Fruit fly (Drosophila melanogaster) whole organism, wandering third instar larva: Measurements from ENCODE around the gene CG42813.
A peak's percentile ranks its signal among the peaks of the same experiment; 100 is the strongest.

ENCODE experiments used
- Abd-B ChIP-seq: fragments of >200 bp; optimal IDR thresholded peaks from 2 replicates; lab custom pipeline; 2017; ENCODE audit warnings: missing biosample characterization, missing genetic modification characterization
- CG32264 ChIP-seq: fragments of 200-800 bp; sonication (Bioruptor generic); optimal IDR thresholded peaks from 2 replicates; lab custom pipeline; 2016; ENCODE audit warnings: missing biosample characterization, missing genetic modification characterization
- CG9705 ChIP-seq: fragments of 200-800 bp; sonication (Bioruptor generic); optimal IDR thresholded peaks from 2 replicates; lab custom pipeline; 2018; ENCODE audit warnings: missing biosample characterization, mild to moderate bottlenecking, missing genetic modification characterization
- CrebA ChIP-seq: fragments of 200-800 bp; sonication (Bioruptor generic); optimal IDR thresholded peaks from 2 replicates; lab custom pipeline; 2016; ENCODE audit warnings: missing biosample characterization, mild to moderate bottlenecking, missing genetic modification characterization, borderline replicate concordance
- Dfd ChIP-seq: fragments of >200 bp; optimal IDR thresholded peaks from 2 replicates; lab custom pipeline; 2017; ENCODE audit warnings: missing biosample characterization, missing genetic modification characterization
- Dif ChIP-seq: fragments of 200-275, 200-300 bp; sonication (Bioruptor generic); optimal IDR thresholded peaks from 2 replicates; lab custom pipeline; 2018; ENCODE audit warnings: missing biosample characterization, missing genetic modification characterization; ENCODE audit not compliant: partially characterized antibody
- GATAd ChIP-seq: sonication (Bioruptor generic); optimal IDR thresholded peaks from 2 replicates; lab custom pipeline; 2016; ENCODE audit warnings: missing biosample characterization, missing genetic modification characterization
- HLH106 ChIP-seq: fragments of 200-800 bp; optimal IDR thresholded peaks from 3 replicates; lab custom pipeline; 2019; ENCODE audit warnings: missing biosample characterization, mild to moderate bottlenecking, missing genetic modification characterization, moderate library complexity
- Hr78 ChIP-seq: fragments of >200 bp; optimal IDR thresholded peaks from 2 replicates; lab custom pipeline; 2017; ENCODE audit warnings: missing biosample characterization, missing genetic modification characterization
- Hr83 ChIP-seq: fragments of 200-300 bp; sonication (Bioruptor generic); optimal IDR thresholded peaks from 2 replicates; lab custom pipeline; 2016; ENCODE audit warnings: missing biosample characterization, mild to moderate bottlenecking, missing genetic modification characterization, moderate library complexity; ENCODE audit not compliant: poor library complexity, severe bottlenecking
- Jra ChIP-seq: sonication (Bioruptor generic); optimal IDR thresholded peaks from 2 replicates; lab custom pipeline; 2016; ENCODE audit warnings: missing biosample characterization, missing genetic modification characterization
- Mio ChIP-seq: sonication (Bioruptor generic); optimal IDR thresholded peaks from 2 replicates; lab custom pipeline; 2016; ENCODE audit warnings: missing biosample characterization, missing genetic modification characterization
- Myc ChIP-seq: fragments of >200 bp; optimal IDR thresholded peaks from 2 replicates; lab custom pipeline; 2017
- N ChIP-seq: fragments of >200 bp; optimal IDR thresholded peaks from 2 replicates; lab custom pipeline; 2018; ENCODE audit warnings: missing biosample characterization, missing external identifiers, missing genetic modification characterization
- OdsH ChIP-seq: fragments of 200-800 bp; sonication (Bioruptor generic); optimal IDR thresholded peaks from 2 replicates; lab custom pipeline; 2016; ENCODE audit warnings: missing biosample characterization, mild to moderate bottlenecking, missing genetic modification characterization
- Rel ChIP-seq, 2 experiments: fragments of 200-800 bp; sonication (Bioruptor generic) in 1 of 2; optimal IDR thresholded peaks; 2 replicates in 1 of 2; 3 replicates in 1 of 2; lab custom pipeline; 2016 to 2019; ENCODE audit warnings: mild to moderate bottlenecking in 2 of 2, missing biosample characterization in 2 of 2, missing genetic modification characterization in 2 of 2, moderate library complexity in 1 of 2
- Sp1 ChIP-seq: fragments of 200-800 bp; sonication (Bioruptor generic); optimal IDR thresholded peaks from 3 replicates; lab custom pipeline; 2019; ENCODE audit warnings: missing biosample characterization, mild to moderate bottlenecking, missing genetic modification characterization, moderate library complexity
- br ChIP-seq: fragments of 200-800 bp; sonication (Bioruptor generic); optimal IDR thresholded peaks from 2 replicates; lab custom pipeline; 2016; ENCODE audit warnings: missing biosample characterization, missing genetic modification characterization
- brk ChIP-seq: fragments of 200-800 bp; sonication (Bioruptor generic); optimal IDR thresholded peaks from 2 replicates; lab custom pipeline; 2016; ENCODE audit warnings: missing biosample characterization, mild to moderate bottlenecking, missing genetic modification characterization
- dl ChIP-seq, 2 experiments: fragments of 175-275, 200-275 bp in 1 of 2; fragments of 200-275 bp in 1 of 2; sonication (Bioruptor generic); optimal IDR thresholded peaks; lab custom pipeline; 2018; ENCODE audit warnings: mild to moderate bottlenecking in 2 of 2, missing biosample characterization in 2 of 2, missing genetic modification characterization in 2 of 2, moderate library complexity in 2 of 2; ENCODE audit not compliant: partially characterized antibody in 2 of 2, insufficient read depth in 1 of 2
- dmrt93B ChIP-seq: fragments of 200-800 bp; sonication (Bioruptor generic); optimal IDR thresholded peaks from 2 replicates; lab custom pipeline; 2018; ENCODE audit warnings: missing biosample characterization, mild to moderate bottlenecking, missing genetic modification characterization
- dsf ChIP-seq: sonication (Bioruptor generic); optimal IDR thresholded peaks from 2 replicates; lab custom pipeline; 2016; ENCODE audit warnings: missing biosample characterization, missing genetic modification characterization, borderline replicate concordance
- ey ChIP-seq: fragments of 200-800 bp; sonication (Bioruptor generic); optimal IDR thresholded peaks from 2 replicates; lab custom pipeline; 2016; ENCODE audit warnings: missing biosample characterization, missing genetic modification characterization
- foxo ChIP-seq, 2 experiments: fragments of 200-800 bp; sonication (Bioruptor generic); optimal IDR thresholded peaks; 2 replicates in 1 of 2; 3 replicates in 1 of 2; lab custom pipeline; 2016 to 2017; ENCODE audit warnings: missing biosample characterization in 2 of 2, missing genetic modification characterization in 2 of 2
- h ChIP-seq: fragments of 200-800 bp; sonication (Bioruptor generic); optimal IDR thresholded peaks from 3 replicates; lab custom pipeline; 2016; ENCODE audit warnings: missing biosample characterization, mild to moderate bottlenecking, missing genetic modification characterization
- jim ChIP-seq: fragments of 175-275, 200-325 bp; sonication (Bioruptor generic); optimal IDR thresholded peaks from 2 replicates; lab custom pipeline; 2016; ENCODE audit warnings: missing biosample characterization, mild to moderate bottlenecking, missing genetic modification characterization
- lola ChIP-seq: fragments of >200 bp; optimal IDR thresholded peaks from 2 replicates; lab custom pipeline; 2017; ENCODE audit warnings: missing biosample characterization, missing genetic modification characterization
- pan ChIP-seq: fragments of >200 bp; optimal IDR thresholded peaks from 2 replicates; lab custom pipeline; 2017
- psq ChIP-seq: fragments of 200-800 bp; sonication (Bioruptor generic); optimal IDR thresholded peaks from 3 replicates; lab custom pipeline; 2017; ENCODE audit warnings: missing biosample characterization, mild to moderate bottlenecking, missing genetic modification characterization, moderate library complexity
- rgr ChIP-seq: fragments of 200-800 bp; sonication (Bioruptor generic); optimal IDR thresholded peaks from 3 replicates; lab custom pipeline; 2016; ENCODE audit warnings: missing biosample characterization, mild to moderate bottlenecking, missing genetic modification characterization
- sage ChIP-seq: fragments of 200-800 bp; sonication (Bioruptor generic); optimal IDR thresholded peaks from 2 replicates; lab custom pipeline; 2016; ENCODE audit warnings: missing biosample characterization, mild to moderate bottlenecking, missing genetic modification characterization
- sv ChIP-seq: fragments of 200-800 bp; sonication (Bioruptor generic); optimal IDR thresholded peaks from 3 replicates; lab custom pipeline; 2016; ENCODE audit warnings: missing biosample characterization, missing genetic modification characterization
- tai ChIP-seq: sonication (Bioruptor generic); optimal IDR thresholded peaks from 2 replicates; lab custom pipeline; 2016; ENCODE audit warnings: missing biosample characterization, missing genetic modification characterization
- usp ChIP-seq: fragments of >200 bp; optimal IDR thresholded peaks from 2 replicates; lab custom pipeline; 2017; ENCODE audit warnings: missing biosample characterization, missing genetic modification characterization
- woc ChIP-seq: sonication (Bioruptor generic); optimal IDR thresholded peaks from 2 replicates; lab custom pipeline; 2016; ENCODE audit warnings: missing biosample characterization, mild to moderate bottlenecking, missing genetic modification characterization

Gene CG42813

dm6 chr3R:27273118-27274062, 45.0 kb upstream of the CG42813 start, which contains the start of gene CG5934 (continued):
- no peak for TF ChIP-seq Dfd (GFP tag; lab: Kevin White, UChicago)

- no peak for TF ChIP-seq sv (GFP tag; lab: Kevin White, UChicago)
- peak; percentile 2 for TF ChIP-seq Myc (lab: Kevin White, UChicago)
- TF ChIP-seq jim (GFP tag; lab: Kevin White, UChicago): peak; percentile 56
- TF ChIP-seq foxo (GFP tag; optimal IDR thresholded peaks at IDR 0.05; lab: Kevin White, UChicago): no peak
- no peak for TF ChIP-seq br (GFP tag; lab: Kevin White, UChicago)
- TF ChIP-seq CG9705 (GFP tag; lab: Kevin White, UChicago): no peak
These were observed 43.9 kb upstream of the CG42813 start for dm6 chr3R:27272233-27272632.

- TF ChIP-seq sage (GFP tag; lab: Kevin White, UChicago) (no peak), Rel (GFP tag; optimal IDR thresholded peaks at IDR 0.05; lab: Kevin White, UChicago) (no peak), Rel (tag; optimal IDR thresholded peaks at IDR 0.05; lab: Kevin White, UChicago) (peak; percentile 78), N (GFP tag; lab: Kevin White, UChicago) (no peak), CG9705 (GFP tag; lab: Kevin White, UChicago) (no peak)
These were observed 42.3 kb upstream of the CG42813 start for dm6 chr3R:27270379-27271266.

dm6 chr3R:27265330-27265729, 37.0 kb upstream of the CG42813 start, which contains the start of the genes CG14262 and CG14260:
TSS of gene CG14262 (minus strand) at chr3R:27265430.
TSS of gene CG14260 (plus strand) at chr3R:27265457.
- no peak for TF ChIP-seq brk
- no peak for TF ChIP-seq Mio (GFP tag; lab: Kevin White, UChicago)
- no peak for TF ChIP-seq OdsH
- TF ChIP-seq dmrt93B (GFP tag; lab: Kevin White, UChicago): no peak
- TF ChIP-seq h: no peak

dm6 chr3R:27263434-27264215, 35.3 kb upstream of the CG42813 start, which contains the start of gene woc:
TSS of gene woc (minus strand) at chr3R:27264055.
- TF ChIP-seq OdsH: peak; percentile 71
- no peak for TF ChIP-seq Hr78
- TF ChIP-seq N (GFP tag; lab: Kevin White, UChicago): peak; percentile 64
- no peak for TF ChIP-seq dmrt93B (GFP tag; lab: Kevin White, UChicago)
- TF ChIP-seq dl (GFP tag; optimal IDR thresholded peaks at IDR 0.05; lab: Kevin White, UChicago; ENCODE audit: insufficient read depth in 1 of 2, partially characterized antibody in 2 of 2): no peak
- TF ChIP-seq Hr83 (GFP tag; lab: Kevin White, UChicago): peak; percentile 76
- TF ChIP-seq sv (GFP tag; lab: Kevin White, UChicago): peak; percentile 39
- TF ChIP-seq Jra (GFP tag; lab: Kevin White, UChicago): no peak
- TF ChIP-seq usp (GFP tag; lab: Kevin White, UChicago): no peak
- TF ChIP-seq pan (lab: Kevin White, UChicago): no peak
- TF ChIP-seq brk: no peak
- TF ChIP-seq jim (GFP tag; lab: Kevin White, UChicago): peak; percentile 97
- no peak for TF ChIP-seq Dfd (GFP tag; lab: Kevin White, UChicago)
- peak; percentile 74 for TF ChIP-seq psq (GFP tag; lab: Kevin White, UChicago)
- no peak for TF ChIP-seq GATAd (GFP tag; lab: Kevin White, UChicago)
- no peak for TF ChIP-seq tai (GFP tag; lab: Kevin White, UChicago)
- TF ChIP-seq HLH106: no peak
- peak; percentile 80 for TF ChIP-seq h
- TF ChIP-seq Sp1: peak; percentile 64
- TF ChIP-seq dsf: no peak
- TF ChIP-seq woc: no peak
- TF ChIP-seq CG32264 (GFP tag; lab: Kevin White, UChicago): no peak
- no peak for TF ChIP-seq Abd-B (GFP tag; lab: Kevin White, UChicago)
- no peak for TF ChIP-seq sage (GFP tag; lab: Kevin White, UChicago)
- TF ChIP-seq foxo (GFP tag; optimal IDR thresholded peaks at IDR 0.05; lab: Kevin White, UChicago): peak in 1 of 2 experiments; percentile 79
- no peak for TF ChIP-seq lola (GFP tag; lab: Kevin White, UChicago)
- no peak for TF ChIP-seq Myc (lab: Kevin White, UChicago)
- no peak for TF ChIP-seq CrebA (GFP tag; lab: Kevin White, UChicago)
- TF ChIP-seq ey (GFP tag; lab: Kevin White, UChicago): peak; percentile 78
- TF ChIP-seq CG9705 (GFP tag; lab: Kevin White, UChicago): no peak
- peak; percentile 53 for TF ChIP-seq rgr
- no peak for TF ChIP-seq Dif (GFP tag; lab: Kevin White, UChicago)
